Fruit fly (Drosophila melanogaster): ENCODE results near the gene Nemp.
A peak's percentile ranks its signal among the peaks of the same experiment; 100 is the strongest.

Gene Nemp

DNA sequence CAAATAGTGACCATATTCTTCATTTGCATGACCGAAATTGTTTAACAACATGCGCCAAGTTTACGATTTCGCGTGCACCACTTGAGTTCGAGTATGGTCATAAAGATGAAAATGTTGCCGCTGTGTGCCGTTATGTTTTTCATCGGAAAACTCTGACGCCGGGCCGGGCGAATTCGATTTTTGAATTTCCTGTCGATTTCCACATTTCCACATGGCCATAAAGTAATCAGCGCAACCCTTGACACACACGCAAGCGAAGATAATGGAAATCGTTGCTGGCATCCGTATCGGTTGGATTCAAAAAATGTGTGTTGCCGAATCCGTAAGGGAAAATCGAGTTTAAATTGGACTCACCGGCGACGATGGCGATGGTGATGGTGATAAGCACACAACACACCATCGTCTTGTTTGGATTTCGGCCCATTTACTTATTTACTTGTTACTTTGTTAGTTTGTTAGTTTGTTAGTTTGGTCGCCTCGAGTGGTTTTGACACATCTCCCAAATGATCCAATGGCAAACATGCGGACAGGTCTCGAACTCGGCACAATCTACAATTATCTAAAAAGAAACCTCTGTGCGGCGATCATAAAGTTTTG, 10.2 kb downstream of the Nemp start (continued):
- peak; percentile 17 for TF ChIP-seq Fer1 (GFP tag; optimal IDR thresholded peaks at IDR 0.05)
- no peak for TF ChIP-seq CG14441 (GFP tag; IDR thresholded peaks at IDR 0.05)
- no peak for TF ChIP-seq knrl (GFP tag; IDR thresholded peaks at IDR 0.05; ENCODE audit: partially characterized antibody)
- no peak for TF ChIP-seq jigr1 (GFP tag; IDR thresholded peaks at IDR 0.05)
- peak; percentile 8 for TF ChIP-seq CG18476 (GFP tag; optimal IDR thresholded peaks at IDR 0.05)
- peak; percentile 60 for TF ChIP-seq gem (tag; optimal IDR thresholded peaks at IDR 0.05)
- TF ChIP-seq ranshi (GFP tag; IDR thresholded peaks at IDR 0.05), result no peak; the same call in 1 of the 2 replicates
- TF ChIP-seq CG11093 (GFP tag; IDR thresholded peaks at IDR 0.05), result no peak
- TF ChIP-seq peb (GFP tag; IDR thresholded peaks at IDR 0.05), result no peak
- no peak for TF ChIP-seq CG14860 (GFP tag; IDR thresholded peaks at IDR 0.05; ENCODE audit: partially characterized antibody)
- no peak for TF ChIP-seq sima (GFP tag; optimal IDR thresholded peaks at IDR 0.05)
- no peak for TF ChIP-seq H15 (GFP tag; IDR thresholded peaks at IDR 0.05)
- TF ChIP-seq run (tag; optimal IDR thresholded peaks at IDR 0.05), result peak; percentile 73
- TF ChIP-seq CG5953 (GFP tag; IDR thresholded peaks at IDR 0.05), result 0 out of 2 replicates have a peak, but pooled peaks have one; percentile 37
- 0 out of 3 replicates have a peak, but pooled peaks have one; percentile 60 for TF ChIP-seq gce (GFP tag; IDR thresholded peaks at IDR 0.05)
- TF ChIP-seq en (GFP tag; optimal IDR thresholded peaks at IDR 0.05), result no peak
- peak; percentile 38 for TF ChIP-seq Side (GFP tag; optimal IDR thresholded peaks at IDR 0.05)
- no peak for TF ChIP-seq Camta (GFP tag; optimal IDR thresholded peaks at IDR 0.05)
- TF ChIP-seq CG18619 (GFP tag; optimal IDR thresholded peaks at IDR 0.05), result peak; percentile 45
- TF ChIP-seq btn (GFP tag; optimal IDR thresholded peaks at IDR 0.05), result peak; percentile 54
- no peak for TF ChIP-seq CG8388 (GFP tag; optimal IDR thresholded peaks at IDR 0.05)
- TF ChIP-seq HHEX (GFP tag; optimal IDR thresholded peaks at IDR 0.05), result peak; percentile 14
- peak; percentile 31 for TF ChIP-seq Lhr (GFP tag; optimal IDR thresholded peaks at IDR 0.05)
- TF ChIP-seq Sox102F (GFP tag; optimal IDR thresholded peaks at IDR 0.05), result peak; percentile 49
- no peak for TF ChIP-seq croc (GFP tag; conservative IDR thresholded peaks at IDR 0.05)
- TF ChIP-seq stc (GFP tag; IDR thresholded peaks at IDR 0.05), result peak; percentile 22; the same call in 1 of the 2 replicates
- peak; percentile 41 for TF ChIP-seq D19A (tag; optimal IDR thresholded peaks at IDR 0.05)
- no peak for TF ChIP-seq CG13287 (GFP tag; IDR thresholded peaks at IDR 0.05; ENCODE audit: partially characterized antibody)
- TF ChIP-seq dmrt99B (tag; optimal IDR thresholded peaks at IDR 0.05), result peak; percentile 43
- no peak for TF ChIP-seq CG7963 (GFP tag; IDR thresholded peaks at IDR 0.05; ENCODE audit: partially characterized antibody)
- peak; percentile 41 for TF ChIP-seq NC2β (GFP tag; optimal IDR thresholded peaks at IDR 0.05)
- peak in 1 of 3 experiments; percentile 22 for TF ChIP-seq lola (GFP tag; optimal IDR thresholded peaks at IDR 0.05)
- TF ChIP-seq CG9876 (GFP tag; optimal IDR thresholded peaks at IDR 0.05), result no peak
- TF ChIP-seq Hr51 (GFP tag; optimal IDR thresholded peaks at IDR 0.05), result peak; percentile 17 to 21
- TF ChIP-seq CoRest (tag; optimal IDR thresholded peaks at IDR 0.05), result peak; percentile 6
- TF ChIP-seq sisA (GFP tag; IDR thresholded peaks at IDR 0.05), result no peak
- no peak for TF ChIP-seq lmd (GFP tag; IDR thresholded peaks at IDR 0.05)
- TF ChIP-seq MESR4 (GFP tag; optimal IDR thresholded peaks at IDR 0.05), result peak; percentile 10
- TF ChIP-seq Fer3 (tag; optimal IDR thresholded peaks at IDR 0.05), result peak; percentile 16
- peak; percentile 4 for TF ChIP-seq CG8290 (GFP tag; optimal IDR thresholded peaks at IDR 0.05)
- peak; percentile 66 to 73 for TF ChIP-seq CG8290 (tag; optimal IDR thresholded peaks at IDR 0.05)
- TF ChIP-seq Sry-β (GFP tag; optimal IDR thresholded peaks at IDR 0.05), result no peak
- TF ChIP-seq D19B (GFP tag; optimal IDR thresholded peaks at IDR 0.05), result no peak
- TF ChIP-seq CG34376 (GFP tag; optimal IDR thresholded peaks at IDR 0.05), result peak; percentile 27
- TF ChIP-seq sc (optimal IDR thresholded peaks at IDR 0.05), result no peak
- peak; percentile 44 for TF ChIP-seq sc (GFP tag; optimal IDR thresholded peaks at IDR 0.05)
- peak; percentile 68 for TF ChIP-seq fd102C (GFP tag; optimal IDR thresholded peaks at IDR 0.05)
- TF ChIP-seq CG33213 (GFP tag; optimal IDR thresholded peaks at IDR 0.05), result peak; percentile 8
- peak; percentile 15 for TF ChIP-seq pfk (GFP tag; optimal IDR thresholded peaks at IDR 0.05)
- TF ChIP-seq CG7271 (tag; optimal IDR thresholded peaks at IDR 0.05), result no peak

Measured in whole organism, embryonic.